Worm (Caenorhabditis elegans) whole organism, midembryonic: ENCODE measurements around the gene ceh-1.

ENCODE experiments used
- T22C8.4 ChIP-seq: fragments of 200-800 bp; sonication (Bioruptor generic); IDR thresholded peaks from 2 replicates; pipeline ENCODE4 v1.3.6; 2022; ENCODE audit warnings: missing genetic modification characterization, missing compliant biosample characterization
- klf-2 ChIP-seq: fragments of 200-800 bp; sonication (Bioruptor generic); conservative IDR thresholded peaks from 2 replicates; pipeline ENCODE4 v1.3.6; 2022; ENCODE audit warnings: missing genetic modification reagents, missing genetic modification characterization, missing compliant biosample characterization
- med-1 ChIP-seq: sonication (generic microtip); optimal IDR thresholded peaks from 2 replicates; lab custom pipeline; 2017; ENCODE audit warnings: missing genetic modification characterization, mild to moderate bottlenecking, missing compliant biosample characterization, antibody characterized with exemption, missing genetic modification reagents; ENCODE audit not compliant: insufficient read depth
- ref-1 ChIP-seq: fragments of 200-800 bp; sonication (Bioruptor generic); conservative IDR thresholded peaks from 2 replicates; pipeline ENCODE4 v1.3.6; 2022; ENCODE audit warnings: missing genetic modification reagents, missing genetic modification characterization, missing compliant biosample characterization
- ztf-29 ChIP-seq: fragments of 200-800 bp; sonication (Bioruptor generic); IDR thresholded peaks from 2 replicates; pipeline ENCODE4 v1.3.6; 2022; ENCODE audit warnings: missing genetic modification reagents, missing genetic modification characterization, missing compliant biosample characterization

ce11 chrX:4632088-4632487 is 21.9 kb downstream of the ceh-1 start, which contains the start of gene slcr-46.1:
- TF ChIP-seq med-1 (GFP tag; lab: Kevin White, UChicago) (no peak), ref-1 (no peak), klf-2 (GFP tag; lab: Robert Waterston, UW) (no peak), T22C8.4 (GFP tag; lab: Robert Waterston, UW) (no peak), ztf-29 (GFP tag; lab: Robert Waterston, UW) (no peak)
